Worm (Caenorhabditis elegans): ENCODE measurements around the gene T04C9.2.

The T04C9.2 gene

DNA sequence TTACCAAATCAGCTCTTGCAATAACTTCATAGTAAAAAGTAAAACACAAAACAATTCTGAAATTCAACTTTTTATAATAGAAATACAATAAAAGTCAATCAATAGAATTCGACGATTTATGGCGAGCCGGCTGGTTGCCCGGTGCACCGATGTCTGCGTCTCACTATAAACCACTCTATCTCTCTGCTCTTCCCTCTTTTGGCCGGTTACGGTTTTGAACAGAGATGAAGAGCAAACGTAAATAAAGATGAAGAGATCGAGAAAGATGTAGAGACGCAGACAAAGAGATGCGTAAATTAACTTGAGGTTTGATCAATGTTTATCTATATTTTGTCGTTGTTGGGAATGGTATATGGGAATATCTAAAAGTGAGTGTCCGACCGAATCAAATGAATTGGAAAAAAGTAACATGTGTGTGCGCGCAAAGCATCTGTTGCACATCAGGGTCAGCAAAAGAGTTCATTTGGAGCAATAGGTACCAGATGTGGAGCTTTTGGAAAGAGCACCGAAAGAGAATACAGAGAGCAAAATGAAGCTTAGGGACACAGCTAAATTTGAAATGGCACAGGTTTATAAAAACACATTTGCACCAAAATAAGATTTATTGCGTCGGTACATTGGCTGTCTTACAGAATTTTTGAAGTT lies 11.3 kb upstream of the T04C9.2 start (continued):
- TF ChIP-seq Y48G9A.11 (GFP tag; IDR thresholded peaks at IDR 0.05) (no peak), F37D6.2 (tag; optimal IDR thresholded peaks at IDR 0.05) (no peak), set-16 (GFP tag; IDR thresholded peaks at IDR 0.05) (no peak), gei-8 (GFP tag; optimal IDR thresholded peaks at IDR 0.05) (no peak)

DNA sequence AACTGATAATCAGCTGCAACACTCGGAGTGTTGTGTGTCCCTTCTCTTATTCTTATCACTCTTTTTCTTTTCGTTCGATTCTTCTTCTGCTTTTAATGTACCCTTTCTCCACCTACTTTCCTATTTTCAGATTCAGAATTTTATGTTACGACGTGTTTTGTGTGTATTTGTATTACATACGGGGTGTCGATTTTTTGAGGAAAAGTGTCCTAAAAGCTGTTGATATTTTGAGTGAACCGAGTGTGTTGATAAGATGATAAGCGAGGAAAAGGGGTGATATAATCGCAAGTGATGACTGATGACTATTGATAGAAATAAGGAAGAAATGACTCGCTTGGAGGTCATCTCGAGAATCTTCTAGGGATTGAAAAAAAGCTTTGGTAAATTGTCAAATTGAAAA lies 10.3 kb upstream of the T04C9.2 start:
- TF ChIP-seq nhr-48 (tag; optimal IDR thresholded peaks at IDR 0.05) (no peak), F26F4.8 (GFP tag; conservative IDR thresholded peaks at IDR 0.05) (no peak), mes-2 (tag; optimal IDR thresholded peaks at IDR 0.05; ENCODE audit: poor library complexity, severe bottlenecking) (no peak), pqm-1 (tag; optimal IDR thresholded peaks at IDR 0.05) (peak; percentile 97), nhr-28 (tag; optimal IDR thresholded peaks at IDR 0.05) (peak; percentile 77), hmg-1.1 (GFP tag; IDR thresholded peaks at IDR 0.05) (no peak), spr-3 (GFP tag; optimal IDR thresholded peaks at IDR 0.05) (no peak), fkh-10 (GFP tag; optimal IDR thresholded peaks at IDR 0.05) (no peak), attf-4 (tag; optimal IDR thresholded peaks at IDR 0.05) (no peak), F49E8.2 (tag; optimal IDR thresholded peaks at IDR 0.05; ENCODE audit: borderline replicate concordance) (no peak), arid-1 (GFP tag; conservative IDR thresholded peaks at IDR 0.05) (no peak), nhr-102 (tag; optimal IDR thresholded peaks at IDR 0.05) (no peak), ceh-20 (GFP tag; IDR thresholded peaks at IDR 0.05) (no peak), saeg-2 (GFP tag; IDR thresholded peaks at IDR 0.05) (no peak), hlh-11 (tag; optimal IDR thresholded peaks at IDR 0.05) (peak; percentile 84), ceh-44 (GFP tag; IDR thresholded peaks at IDR 0.05) (no peak), daf-19 (GFP tag; conservative IDR thresholded peaks at IDR 0.05) (no peak), ZK337.2 (GFP tag; IDR thresholded peaks at IDR 0.05) (no peak), nhr-25 (tag; optimal IDR thresholded peaks at IDR 0.05; ENCODE audit: borderline replicate concordance, insufficient read depth) (no peak), unc-130 (GFP tag; optimal IDR thresholded peaks at IDR 0.05) (no peak), ztf-7 (tag; optimal IDR thresholded peaks at IDR 0.05) (no peak), sdz-12 (GFP tag; optimal IDR thresholded peaks at IDR 0.05) (no peak), F37D6.2 (tag; optimal IDR thresholded peaks at IDR 0.05) (no peak), daf-8 (GFP tag; IDR thresholded peaks at IDR 0.05) (no peak), ceh-32 (tag; optimal IDR thresholded peaks at IDR 0.05; ENCODE audit: poor library complexity) (no peak), mxl-2 (GFP tag; conservative IDR thresholded peaks at IDR 0.05) (no peak), gei-8 (GFP tag; optimal IDR thresholded peaks at IDR 0.05) (no peak), php-3 (GFP tag; IDR thresholded peaks at IDR 0.05) (0 out of 2 replicates have a peak, but pooled peaks have one; percentile 34), dve-1 (tag; optimal IDR thresholded peaks at IDR 0.05; ENCODE audit: insufficient read depth) (peak; percentile 35), fos-1 (tag; optimal IDR thresholded peaks at IDR 0.05) (no peak), Y105C5A.15 (GFP tag; IDR thresholded peaks at IDR 0.05) (no peak), ceh-62 (tag; optimal IDR thresholded peaks at IDR 0.05) (no peak), dmd-8 (GFP tag; IDR thresholded peaks at IDR 0.05) (no peak), R02D3.7 (tag; optimal IDR thresholded peaks at IDR 0.05) (no peak), D1046.2 (GFP tag; IDR thresholded peaks at IDR 0.05) (no peak), snpc-4 (tag; optimal IDR thresholded peaks at IDR 0.05) (no peak), dpl-1 (GFP tag; optimal IDR thresholded peaks at IDR 0.05) (no peak), nhr-237 (tag; optimal IDR thresholded peaks at IDR 0.05) (no peak), madf-9 (GFP tag; conservative IDR thresholded peaks at IDR 0.05) (no peak), daf-12 (tag; optimal IDR thresholded peaks at IDR 0.05) (no peak), aly-2 (tag; optimal IDR thresholded peaks at IDR 0.05) (no peak), set-16 (GFP tag; IDR thresholded peaks at IDR 0.05) (no peak), dmd-6 (GFP tag; IDR thresholded peaks at IDR 0.05) (peak; percentile 45), vab-7 (GFP tag; IDR thresholded peaks at IDR 0.05) (no peak), dmd-9 (GFP tag; IDR thresholded peaks at IDR 0.05) (no peak), mdt-29 (GFP tag; IDR thresholded peaks at IDR 0.05) (no peak), lin-38 (GFP tag; IDR thresholded peaks at IDR 0.05) (no peak)
